Worm (Caenorhabditis elegans) whole organism, L1 larva: ENCODE results near the gene K07C5.9.

Experiments
- C04F5.9 ChIP-seq: sonication (generic microtip); optimal IDR thresholded peaks from 2 replicates; lab custom pipeline; 2016; ENCODE audit warnings: missing genetic modification characterization, missing compliant biosample characterization
- C16A3.4 ChIP-seq: fragments of 150-350 bp; optimal IDR thresholded peaks from 2 replicates; lab custom pipeline; 2014; ENCODE audit warnings: missing biosample characterization, missing genetic modification characterization
- F16B12.6 ChIP-seq: fragments of 150-350 bp; optimal IDR thresholded peaks from 2 replicates; lab custom pipeline; 2014; ENCODE audit warnings: missing biosample characterization, missing genetic modification characterization
- Y116A8C.19 ChIP-seq: sonication (generic microtip); optimal IDR thresholded peaks from 2 replicates; lab custom pipeline; 2016; ENCODE audit warnings: missing compliant biosample characterization, missing genetic modification characterization, borderline replicate concordance
- ama-1 ChIP-seq: fragments of 150-350 bp; optimal IDR thresholded peaks from 2 replicates; lab custom pipeline; 2014
- blmp-1 ChIP-seq: fragments of 150-350 bp; optimal IDR thresholded peaks from 2 replicates; lab custom pipeline; 2014; ENCODE audit warnings: missing biosample characterization, missing genetic modification characterization
- ceh-82 ChIP-seq, 3 experiments: fragments of 150-350 bp in 1 of 3; sonication (generic microtip) in 2 of 3; optimal IDR thresholded peaks; 2 replicates each; lab custom pipeline; 2014 to 2017; ENCODE audit warnings: missing biosample characterization in 3 of 3, missing genetic modification characterization in 3 of 3
- ceh-88 ChIP-seq: fragments of 200-800 bp; sonication (Bioruptor generic); IDR thresholded peaks from 2 replicates; pipeline ENCODE4 v1.3.6; 2022; ENCODE audit warnings: missing genetic modification characterization, missing compliant biosample characterization
- ceh-90 ChIP-seq: sonication (generic microtip); optimal IDR thresholded peaks from 2 replicates; lab custom pipeline; 2016; ENCODE audit warnings: missing genetic modification characterization, missing compliant biosample characterization
- ces-1 ChIP-seq: fragments of 150-350 bp; optimal IDR thresholded peaks from 2 replicates; lab custom pipeline; 2014; ENCODE audit warnings: missing biosample characterization, missing genetic modification reagents, missing genetic modification characterization
- dpl-1 ChIP-seq, 3 experiments: fragments of 150-350 bp in 2 of 3; sonication (generic microtip) in 1 of 3; optimal IDR thresholded peaks; 2 replicates each; lab custom pipeline; 2014 to 2017; ENCODE audit warnings: missing biosample characterization in 3 of 3, missing genetic modification characterization in 3 of 3, missing genetic modification reagents in 3 of 3
- efl-1 ChIP-seq, 4 experiments: fragments of 150-350 bp; optimal IDR thresholded peaks in 3 of 4; peaks in 1 of 4; 1 replicate in 1 of 4; 2 replicates in 3 of 4; lab custom pipeline; 2014; ENCODE audit warnings: missing biosample characterization in 2 of 4, missing genetic modification characterization in 2 of 4, missing genetic modification reagents in 2 of 4
- efl-3 ChIP-seq: fragments of 200-800 bp; sonication (Bioruptor generic); optimal IDR thresholded peaks from 2 replicates; lab custom pipeline; 2018; ENCODE audit warnings: mild to moderate bottlenecking, missing genetic modification characterization, missing compliant biosample characterization
- egl-13 ChIP-seq: sonication (generic microtip); optimal IDR thresholded peaks from 2 replicates; lab custom pipeline; 2016; ENCODE audit warnings: missing genotype, missing genetic modification reagents, missing genetic modification characterization, missing compliant biosample characterization
- egl-27 ChIP-seq, 2 experiments: fragments of 150-350 bp in 1 of 2; sonication (generic microtip); optimal IDR thresholded peaks; 3 replicates each; lab custom pipeline; 2017 to 2018; ENCODE audit warnings: missing biosample characterization in 2 of 2, missing genetic modification characterization in 2 of 2, missing genetic modification reagents in 2 of 2
- fkh-4 ChIP-seq: sonication (generic microtip); optimal IDR thresholded peaks from 2 replicates; lab custom pipeline; 2016; ENCODE audit warnings: missing compliant biosample characterization, missing genetic modification characterization, borderline replicate concordance
- fkh-8 ChIP-seq: sonication (generic microtip); optimal IDR thresholded peaks from 2 replicates; lab custom pipeline; 2016; ENCODE audit warnings: mild to moderate bottlenecking, missing genetic modification characterization, missing compliant biosample characterization
- grh-1 ChIP-seq: fragments of 200-800 bp; sonication (Bioruptor generic); IDR thresholded peaks from 2 replicates; pipeline ENCODE4 v1.3.6; 2022; ENCODE audit warnings: missing genetic modification reagents, missing genetic modification characterization, missing compliant biosample characterization
- hlh-17 ChIP-seq: fragments of 200-800 bp; sonication (Bioruptor generic); optimal IDR thresholded peaks from 2 replicates; lab custom pipeline; 2018; ENCODE audit warnings: missing genetic modification characterization, mild to moderate bottlenecking, missing compliant biosample characterization, moderate library complexity, borderline replicate concordance
- irx-1 ChIP-seq: sonication (generic microtip); optimal IDR thresholded peaks from 2 replicates; lab custom pipeline; 2016; ENCODE audit warnings: missing genetic modification characterization, missing compliant biosample characterization
- isw-1 ChIP-seq: fragments of 200-800 bp; sonication (Bioruptor generic); IDR thresholded peaks from 2 replicates; pipeline ENCODE4 v1.3.6; 2022; ENCODE audit warnings: missing genetic modification characterization, missing compliant biosample characterization
- jun-1 ChIP-seq: fragments of 150-350 bp; optimal IDR thresholded peaks from 2 replicates; lab custom pipeline; 2014; ENCODE audit warnings: missing biosample characterization, missing genetic modification reagents, missing genetic modification characterization
- lin-15B ChIP-seq: fragments of 150-350 bp; sonication (generic microtip); optimal IDR thresholded peaks from 3 replicates; lab custom pipeline; 2014; ENCODE audit warnings: missing biosample characterization, missing genetic modification characterization
- lir-3 ChIP-seq: sonication (generic microtip); optimal IDR thresholded peaks from 2 replicates; lab custom pipeline; 2016; ENCODE audit warnings: mild to moderate bottlenecking, missing genetic modification characterization, moderate library complexity, missing compliant biosample characterization; ENCODE audit not compliant: poor library complexity
- lsy-2 ChIP-seq, 2 experiments: fragments of 150-350 bp; optimal IDR thresholded peaks; 2 replicates each; lab custom pipeline; 2014; ENCODE audit warnings: missing biosample characterization in 2 of 2, missing genetic modification characterization in 2 of 2
- mep-1 ChIP-seq: fragments of 150-350 bp; optimal IDR thresholded peaks from 2 replicates; lab custom pipeline; 2014; ENCODE audit warnings: missing biosample characterization, missing genetic modification characterization
- nhr-19 ChIP-seq: fragments of 200-800 bp; sonication (Bioruptor generic); conservative IDR thresholded peaks from 2 replicates; pipeline ENCODE4 v1.3.6; 2022; ENCODE audit warnings: missing genetic modification characterization, missing compliant biosample characterization
- nhr-20 ChIP-seq: sonication (generic microtip); optimal IDR thresholded peaks from 2 replicates; lab custom pipeline; 2016; ENCODE audit warnings: mild to moderate bottlenecking, missing genetic modification characterization, missing compliant biosample characterization
- nhr-47 ChIP-seq: sonication (generic microtip); optimal IDR thresholded peaks from 2 replicates; lab custom pipeline; 2016; ENCODE audit warnings: mild to moderate bottlenecking, missing genetic modification characterization, moderate library complexity, missing compliant biosample characterization
- nhr-76 ChIP-seq: sonication (generic microtip); optimal IDR thresholded peaks from 2 replicates; lab custom pipeline; 2017; ENCODE audit warnings: missing biosample characterization, missing genetic modification characterization
- nhr-77 ChIP-seq: fragments of 150-350 bp; optimal IDR thresholded peaks from 2 replicates; lab custom pipeline; 2014; ENCODE audit warnings: missing biosample characterization, missing genetic modification characterization
- nhr-85 ChIP-seq: sonication (generic microtip); peaks from one replicate; lab custom pipeline; 2016; ENCODE audit warnings: missing genetic modification characterization, inconsistent platforms, missing compliant biosample characterization
- nhr-90 ChIP-seq: sonication (generic microtip); optimal IDR thresholded peaks from 2 replicates; lab custom pipeline; 2016; ENCODE audit warnings: mild to moderate bottlenecking, missing genetic modification characterization, missing compliant biosample characterization; ENCODE audit not compliant: poor library complexity
- pax-3 ChIP-seq: fragments of 200-800 bp; sonication (Bioruptor generic); optimal IDR thresholded peaks from 2 replicates; lab custom pipeline; 2018; ENCODE audit warnings: mild to moderate bottlenecking, missing genetic modification characterization, moderate library complexity, missing compliant biosample characterization
- pqm-1 ChIP-seq: sonication (generic microtip); optimal IDR thresholded peaks from 3 replicates; lab custom pipeline; 2017; ENCODE audit warnings: missing biosample characterization, missing genetic modification characterization
- rnt-1 ChIP-seq: sonication (generic microtip); optimal IDR thresholded peaks from 2 replicates; lab custom pipeline; 2016; ENCODE audit warnings: mild to moderate bottlenecking, missing genetic modification characterization, moderate library complexity, missing compliant biosample characterization
- skn-1 ChIP-seq: fragments of 150-350 bp; optimal IDR thresholded peaks from 2 replicates; lab custom pipeline; 2014; ENCODE audit warnings: missing biosample characterization, missing genetic modification characterization
- snpc-4 ChIP-seq: fragments of 150-350 bp; optimal IDR thresholded peaks from 2 replicates; lab custom pipeline; 2014; ENCODE audit warnings: missing biosample characterization, missing genetic modification characterization
- snu-23 ChIP-seq: sonication (generic microtip); optimal IDR thresholded peaks from 2 replicates; lab custom pipeline; 2016; ENCODE audit warnings: missing genetic modification characterization, missing compliant biosample characterization
- sox-4 ChIP-seq: sonication (generic microtip); optimal IDR thresholded peaks from 2 replicates; lab custom pipeline; 2016; ENCODE audit warnings: missing genetic modification characterization, missing compliant biosample characterization
- sptf-1 ChIP-seq: fragments of 150-350 bp; optimal IDR thresholded peaks from 2 replicates; lab custom pipeline; 2014; ENCODE audit warnings: missing biosample characterization, missing genetic modification characterization
- sup-37 ChIP-seq: fragments of 200-800 bp; sonication (Bioruptor generic); optimal IDR thresholded peaks from 2 replicates; lab custom pipeline; 2018; ENCODE audit warnings: mild to moderate bottlenecking, missing genetic modification characterization, missing compliant biosample characterization
- tbx-2 ChIP-seq: sonication (generic microtip); optimal IDR thresholded peaks from 2 replicates; lab custom pipeline; 2016; ENCODE audit warnings: missing genetic modification characterization, missing compliant biosample characterization
- tlp-1 ChIP-seq: fragments of 150-350 bp; optimal IDR thresholded peaks from 2 replicates; lab custom pipeline; 2014; ENCODE audit warnings: missing biosample characterization, missing genetic modification characterization
- unc-130 ChIP-seq: fragments of 150-350 bp; optimal IDR thresholded peaks from 2 replicates; lab custom pipeline; 2017; ENCODE audit warnings: missing biosample characterization, missing genetic modification characterization, inconsistent platforms
- unc-86 ChIP-seq: sonication (generic microtip); optimal IDR thresholded peaks from 2 replicates; lab custom pipeline; 2016; ENCODE audit warnings: missing genetic modification characterization, missing compliant biosample characterization
- unc-98 ChIP-seq: fragments of 200-800 bp; sonication (Bioruptor generic); IDR thresholded peaks from 2 replicates; pipeline ENCODE4 v1.3.6; 2022; ENCODE audit warnings: missing genetic modification characterization, missing compliant biosample characterization
- vab-15 ChIP-seq: sonication (generic microtip); optimal IDR thresholded peaks from 2 replicates; lab custom pipeline; 2017; ENCODE audit warnings: missing genotype, mild to moderate bottlenecking, missing genetic modification characterization, missing compliant biosample characterization
- xbp-1 ChIP-seq: sonication (generic microtip); optimal IDR thresholded peaks from 2 replicates; lab custom pipeline; 2016; ENCODE audit warnings: missing genetic modification characterization, missing compliant biosample characterization
- zip-4 ChIP-seq: fragments of 200-800 bp; sonication (Bioruptor generic); optimal IDR thresholded peaks from 2 replicates; lab custom pipeline; 2018; ENCODE audit warnings: mild to moderate bottlenecking, missing genetic modification characterization, moderate library complexity, missing compliant biosample characterization
- ztf-11 ChIP-seq, 2 experiments: sonication (generic microtip); optimal IDR thresholded peaks; 2 replicates each; lab custom pipeline; 2016 to 2017; ENCODE audit warnings: missing genetic modification characterization in 2 of 2, missing biosample characterization in 1 of 2, missing compliant biosample characterization in 1 of 2

K07C5.9 gene

DNA sequence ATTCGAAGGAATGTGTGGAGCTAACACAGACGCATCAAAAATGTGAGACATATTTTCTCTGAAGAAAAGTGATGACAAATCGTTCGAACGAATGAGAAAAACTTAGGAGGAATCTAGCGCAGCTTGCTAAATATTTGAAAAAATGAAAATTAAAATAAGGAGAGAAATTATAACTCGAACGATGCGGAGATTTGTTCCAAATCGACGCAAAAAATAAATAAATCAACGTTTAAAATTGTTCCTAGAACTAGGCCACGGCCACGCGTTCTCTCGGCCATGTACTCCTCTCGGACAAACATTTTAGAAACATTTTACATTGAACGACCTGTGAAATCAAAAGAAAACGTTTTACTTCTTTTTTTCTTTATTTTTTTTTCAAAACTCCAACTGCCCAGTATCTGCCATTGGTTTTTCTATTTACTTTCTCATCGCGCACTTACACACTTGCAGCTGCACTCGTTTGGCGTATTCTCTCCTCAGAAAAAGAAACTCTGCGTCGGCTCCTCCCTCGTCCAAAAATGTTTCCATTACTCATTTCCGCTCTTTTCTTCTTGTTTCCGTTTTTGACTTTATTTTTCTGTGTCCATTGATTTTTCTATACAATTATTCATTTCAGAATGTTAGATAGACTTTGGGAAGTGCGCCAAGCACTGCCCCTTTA, 29.7 kb downstream of the K07C5.9 start, which contains the start of the genes gna-1 and B0024.13:
Gene gna-1 (minus strand): TSS at position 51 of the 661 bp plus-strand sequence.
Gene B0024.13 (plus strand): TSS at position 611 of the 661 bp plus-strand sequence.
- TF ChIP-seq sptf-1 (no peak), tlp-1 (tag; lab: Kevin White, UChicago) (no peak), lir-3 (tag; lab: Kevin White, UChicago) (peak; percentile 92), lin-15B (peak; percentile 30), nhr-76 (tag; lab: Kevin White, UChicago) (no peak), efl-1 (optimal IDR thresholded peaks at IDR 0.05; lab: Kevin White, UChicago) (peak; percentile 41 to 70), efl-1 (GFP tag; optimal IDR thresholded peaks at IDR 0.05 in 1 of 2; lab: Kevin White, UChicago) (peak; percentile 65 to 95), lsy-2 (tag; optimal IDR thresholded peaks at IDR 0.05; lab: Kevin White, UChicago) (peak; percentile 54 to 64), fkh-8 (peak; percentile 69), ceh-90 (tag; lab: Kevin White, UChicago) (peak; percentile 86), nhr-20 (peak; percentile 81), ztf-11 (tag; optimal IDR thresholded peaks at IDR 0.05; lab: Kevin White, UChicago) (peak in 1 of 2 experiments; percentile 86), snu-23 (GFP tag; lab: Kevin White, UChicago) (peak; percentile 77), fkh-4 (peak; percentile 87), nhr-85 (tag; lab: Kevin White, UChicago) (peak; percentile 87), mep-1 (tag; lab: Kevin White, UChicago) (peak; percentile 72), egl-13 (peak; percentile 77), xbp-1 (peak; percentile 78), sox-4 (tag; lab: Kevin White, UChicago) (peak; percentile 77), tbx-2 (tag; lab: Kevin White, UChicago) (peak; percentile 87), C16A3.4 (tag; lab: Kevin White, UChicago) (peak; percentile 33), F16B12.6 (no peak), unc-86 (peak; percentile 45), nhr-19 (peak; percentile 72), egl-27 (tag; optimal IDR thresholded peaks at IDR 0.05; lab: Kevin White, UChicago) (no peak), snpc-4 (tag; lab: Kevin White, UChicago) (peak; percentile 5), pax-3 (tag; lab: Kevin White, UChicago) (peak; percentile 51), Y116A8C.19 (tag; lab: Kevin White, UChicago) (peak; percentile 12), nhr-47 (tag; lab: Kevin White, UChicago) (peak; percentile 81), ceh-82 (tag; optimal IDR thresholded peaks at IDR 0.05; lab: Kevin White, UChicago) (peak; percentile 19 to 68 (median 38)), unc-130 (tag; lab: Kevin White, UChicago) (peak; percentile 33), dpl-1 (GFP tag; optimal IDR thresholded peaks at IDR 0.05; lab: Kevin White, UChicago) (peak; percentile 37 to 62 (median 58)), ceh-88 (GFP tag; lab: Robert Waterston, UW) (peak; percentile 22; the same call in 1 of the 2 replicates), irx-1 (tag; lab: Kevin White, UChicago) (peak; percentile 81), blmp-1 (tag; lab: Kevin White, UChicago) (peak; percentile 60), hlh-17 (GFP tag; lab: Kevin White, UChicago) (no peak), vab-15 (tag; lab: Kevin White, UChicago) (no peak), nhr-77 (tag; lab: Kevin White, UChicago) (peak; percentile 35), rnt-1 (tag; lab: Kevin White, UChicago) (peak; percentile 97), sup-37 (GFP tag; lab: Kevin White, UChicago) (no peak), pqm-1 (tag; lab: Kevin White, UChicago) (no peak), C04F5.9 (tag; lab: Kevin White, UChicago) (peak; percentile 64), jun-1 (peak; percentile 19), efl-3 (GFP tag; lab: Kevin White, UChicago) (no peak), isw-1 (peak; percentile 57), unc-98 (GFP tag; lab: Robert Waterston, UW) (no peak; the same call in 1 of the 2 replicates), nhr-90 (peak; percentile 83), ces-1 (GFP tag; lab: Kevin White, UChicago) (no peak), zip-4 (GFP tag; lab: Kevin White, UChicago) (no peak), skn-1 (peak; percentile 44), ama-1 (lab: Kevin White, UChicago) (no peak), grh-1 (GFP tag; lab: Robert Waterston, UW) (no peak)
